Fruit fly (Drosophila melanogaster): ENCODE results near the gene Usp8.

Gene Usp8

DNA sequence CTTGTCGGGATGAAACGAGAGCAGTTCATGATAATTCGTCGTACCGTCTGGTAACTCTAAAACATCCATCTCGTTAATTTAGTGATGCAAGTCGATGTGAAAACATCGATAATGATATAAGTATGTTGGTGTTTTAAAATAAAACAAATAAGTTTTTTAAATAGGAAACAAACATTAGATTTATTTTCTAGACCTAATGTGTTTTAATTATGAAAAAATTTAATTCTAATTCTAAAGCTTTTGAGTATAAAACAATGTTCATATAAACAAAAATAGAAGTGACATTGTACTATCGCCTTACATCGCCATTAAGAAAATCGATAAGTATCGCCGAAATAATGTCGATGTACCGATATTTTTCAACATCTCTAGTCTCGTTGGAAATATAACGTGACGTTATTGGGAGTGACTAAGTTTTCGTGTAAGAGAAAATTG is 23.0 kb upstream of the Usp8 start, which contains the start of gene Rab11:
TSS of gene Rab11 (plus strand) at position 363 of the 435 bp plus-strand sequence.
- TF ChIP-seq CTCF (optimal IDR thresholded peaks at IDR 0.05): no peak
- no peak for TF ChIP-seq CG8478 (optimal IDR thresholded peaks at IDR 0.05)

DNA sequence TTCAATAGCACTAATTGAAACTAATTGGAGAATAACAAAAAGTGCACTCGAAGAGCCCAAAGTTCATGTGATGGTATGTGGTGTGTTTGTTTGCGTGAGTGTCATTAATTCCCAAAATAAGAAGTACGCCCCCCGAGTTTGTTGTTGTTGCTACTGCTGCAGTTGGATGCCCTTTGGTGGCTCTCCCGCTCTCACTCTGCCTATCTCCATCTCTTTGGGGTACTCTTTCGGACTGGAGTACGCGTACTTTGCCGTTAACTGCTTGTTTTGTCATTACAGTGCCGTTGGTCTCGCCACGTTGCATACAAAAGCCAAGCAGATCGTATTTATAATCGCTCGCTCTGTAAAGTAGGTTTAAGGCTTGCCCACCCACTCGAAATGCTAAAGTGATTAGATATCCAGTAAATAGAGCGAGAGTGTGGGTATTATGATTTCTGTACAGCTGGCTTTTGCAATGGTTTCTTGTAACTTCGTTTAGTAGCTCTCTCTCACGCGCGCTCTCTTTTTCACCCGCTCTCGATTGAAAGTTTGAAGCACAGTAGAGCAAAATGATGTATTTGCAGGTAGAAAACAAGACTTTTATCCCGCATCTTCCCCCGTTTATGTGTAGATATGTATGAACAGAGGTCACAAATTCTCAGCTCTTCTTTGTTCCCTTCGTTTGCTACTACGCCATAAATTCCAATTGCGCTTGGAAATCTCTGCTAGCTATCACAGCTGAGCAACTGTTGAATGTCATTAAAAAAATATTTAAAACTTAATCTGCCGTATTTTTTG is 21.9 kb upstream of the Usp8 start:
- no peak for TF ChIP-seq CTCF (optimal IDR thresholded peaks at IDR 0.05)
- TF ChIP-seq CG8478 (optimal IDR thresholded peaks at IDR 0.05): no peak

DNA sequence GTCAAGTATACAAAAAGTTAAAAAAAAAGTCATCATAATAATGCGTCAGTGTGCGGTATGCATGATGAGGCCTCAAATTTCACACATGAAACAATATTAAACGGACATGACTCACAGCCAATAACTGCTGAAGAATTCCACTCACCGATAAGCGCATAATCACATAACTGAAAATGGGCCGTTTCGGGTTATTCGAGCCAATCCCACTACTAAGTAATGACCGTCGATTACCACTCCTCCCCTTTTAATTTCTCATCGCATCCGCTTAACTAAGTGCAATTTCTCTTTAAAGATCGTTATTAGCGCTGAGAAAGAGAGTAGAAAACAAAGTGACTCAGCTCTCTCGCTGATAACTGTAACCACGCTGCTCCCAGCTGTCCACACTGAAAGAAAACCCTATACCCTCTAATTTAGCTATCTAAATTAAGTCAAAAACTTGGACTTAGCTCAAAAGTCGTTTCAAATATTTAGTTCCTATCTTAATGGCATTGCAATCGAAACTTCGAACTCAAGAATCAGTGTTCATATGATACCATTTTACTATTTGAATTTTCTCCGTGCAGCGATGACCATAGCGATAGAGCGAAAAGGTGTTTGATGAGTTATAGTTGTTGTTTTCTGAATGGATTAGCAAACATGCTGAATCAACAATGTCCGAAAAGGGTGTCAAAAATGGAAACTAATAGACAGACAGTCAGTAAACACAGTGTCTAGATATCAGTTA is 21.2 kb upstream of the Usp8 start:
- TF ChIP-seq CG8478 (optimal IDR thresholded peaks at IDR 0.05) (no peak), CTCF (optimal IDR thresholded peaks at IDR 0.05) (no peak)

DNA sequence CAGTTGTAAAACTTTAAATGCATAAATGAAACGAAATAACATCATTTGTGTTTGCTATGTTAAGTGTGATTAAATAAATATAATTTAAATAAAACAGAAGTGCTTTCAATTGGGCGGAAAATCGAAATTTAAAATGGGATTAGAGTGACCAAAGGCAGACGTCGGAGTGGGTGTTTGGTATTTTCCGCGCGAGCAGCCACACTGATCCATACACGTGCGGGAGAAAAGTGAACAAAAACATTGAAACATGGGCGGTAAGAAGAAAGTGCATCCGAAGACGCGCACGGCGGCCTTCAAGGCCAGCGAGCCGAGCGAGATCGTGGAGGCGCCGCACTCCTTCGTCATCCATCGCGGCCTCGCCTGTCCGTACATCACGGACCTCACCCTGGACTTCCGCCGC is 18.0 kb upstream of the Usp8 start, which contains the start of gene ppan:
TSS of gene ppan (plus strand) at position 198 of the 400 bp plus-strand sequence.
- TF ChIP-seq CG8478 (optimal IDR thresholded peaks at IDR 0.05): no peak
- TF ChIP-seq CTCF (optimal IDR thresholded peaks at IDR 0.05): no peak

DNA sequence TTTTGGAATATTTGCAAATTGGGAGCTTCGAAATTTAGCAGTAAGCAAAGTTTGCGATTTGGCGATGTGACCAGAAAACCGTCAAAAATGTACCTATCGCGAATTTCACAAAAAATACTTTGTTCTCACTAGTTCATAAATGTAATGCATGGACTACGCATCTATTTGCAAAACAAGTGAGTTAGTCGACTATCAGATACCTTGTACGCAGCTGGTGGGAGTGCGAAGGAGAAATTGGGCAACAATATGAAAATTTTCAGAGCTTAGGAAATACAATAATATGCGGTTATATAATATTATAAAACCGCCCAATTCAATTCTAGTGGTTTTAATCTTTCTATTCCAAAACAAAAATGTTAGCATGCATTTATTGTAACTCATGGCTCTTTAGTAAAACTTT is 15.3 kb upstream of the Usp8 start, which contains the start of gene Bdbt:
TSS of gene Bdbt (minus strand) at position 73 of the 400 bp plus-strand sequence.
- TF ChIP-seq CG8478 (optimal IDR thresholded peaks at IDR 0.05): no peak
- TF ChIP-seq CTCF (optimal IDR thresholded peaks at IDR 0.05): no peak

DNA sequence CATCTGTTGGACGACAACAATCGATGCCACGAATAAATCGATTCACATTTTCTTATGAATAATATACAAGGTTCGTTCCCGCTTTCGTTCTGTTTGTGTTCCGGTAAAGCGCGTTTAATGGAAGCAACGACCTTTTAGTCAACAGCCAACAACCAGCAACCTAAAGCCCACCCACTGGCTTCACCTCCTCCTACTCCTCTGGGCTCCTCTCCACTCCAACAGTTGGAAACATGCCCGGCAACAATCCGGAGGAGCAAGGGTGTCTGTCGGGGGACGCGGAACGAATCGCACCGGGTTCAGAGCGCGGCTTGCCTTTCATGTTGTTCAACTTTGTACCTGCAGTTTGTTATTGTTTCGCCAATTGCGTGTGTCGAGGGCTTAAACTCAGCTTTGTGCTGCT is 9.8 kb upstream of the Usp8 start:
- TF ChIP-seq CG8478 (optimal IDR thresholded peaks at IDR 0.05): no peak
- no peak for TF ChIP-seq CTCF (optimal IDR thresholded peaks at IDR 0.05)

DNA sequence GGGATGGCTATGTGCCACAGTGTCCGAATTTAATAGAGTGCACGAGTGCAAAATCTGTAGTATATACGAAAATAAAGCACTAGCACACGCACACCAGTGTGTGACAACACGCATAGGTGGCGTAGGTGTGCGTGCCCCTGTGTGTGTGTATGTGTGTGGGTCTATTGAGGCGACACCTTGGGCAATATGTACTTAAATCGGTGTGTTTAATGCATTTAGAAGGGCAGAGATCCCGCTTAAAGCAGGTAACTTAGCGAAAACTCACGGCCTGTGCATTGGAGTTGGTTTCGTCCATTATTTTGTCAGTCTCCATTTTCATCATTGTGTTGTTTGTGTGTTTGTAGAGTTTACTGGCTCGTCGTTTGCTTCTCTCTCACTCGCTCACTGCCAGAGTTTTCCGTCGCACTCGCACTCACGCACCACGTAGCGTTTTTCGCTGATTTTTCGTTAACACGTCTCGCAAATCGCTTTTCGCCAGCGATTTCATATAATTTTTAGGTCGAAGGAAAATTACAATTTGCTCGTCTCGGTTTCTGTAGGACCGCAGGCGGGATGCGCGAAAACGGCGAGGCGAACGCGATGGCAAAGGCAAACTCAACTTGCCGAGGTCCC is 7.3 kb upstream of the Usp8 start:
- TF ChIP-seq CG8478 (optimal IDR thresholded peaks at IDR 0.05) (no peak), CTCF (optimal IDR thresholded peaks at IDR 0.05) (peak in 1 of 2 experiments; percentile 37)

DNA sequence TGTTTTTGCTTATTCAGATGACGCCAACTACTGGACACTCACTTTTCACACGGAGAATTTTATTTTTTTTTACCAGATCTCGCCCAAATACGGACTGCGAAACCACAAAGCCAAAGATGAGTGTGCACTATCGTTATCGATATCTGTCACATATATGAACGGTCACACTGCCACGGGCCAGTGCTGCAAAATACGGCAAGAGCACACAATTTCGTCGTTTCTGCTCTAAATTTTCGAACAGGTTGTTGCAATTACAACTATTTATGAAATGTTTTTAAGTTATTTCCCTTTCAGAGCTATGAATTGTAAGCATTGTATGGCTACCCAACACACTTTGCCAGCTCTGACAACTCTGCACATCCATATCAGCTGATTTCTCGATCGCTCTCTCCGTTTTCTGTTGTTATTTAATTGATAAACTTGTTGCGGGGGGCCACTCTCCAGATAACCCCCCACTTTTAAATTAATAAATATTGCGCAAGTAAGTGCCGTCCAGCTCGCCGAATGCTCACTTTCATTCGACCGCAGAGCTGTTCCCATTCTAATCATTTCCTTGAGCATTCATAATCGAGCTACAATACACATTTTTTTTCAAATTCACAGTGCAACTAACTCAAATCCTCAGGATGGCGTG is 6.6 kb upstream of the Usp8 start, which contains the start of the genes slmb and CG5793:
TSS of gene slmb (minus strand) at position 134 of the 634 bp plus-strand sequence.
TSS of gene CG5793 (plus strand) at position 222 of the 634 bp plus-strand sequence.
- TF ChIP-seq CG8478 (optimal IDR thresholded peaks at IDR 0.05) (no peak), CTCF (optimal IDR thresholded peaks at IDR 0.05) (peak in 1 of 2 experiments; percentile 7)

DNA sequence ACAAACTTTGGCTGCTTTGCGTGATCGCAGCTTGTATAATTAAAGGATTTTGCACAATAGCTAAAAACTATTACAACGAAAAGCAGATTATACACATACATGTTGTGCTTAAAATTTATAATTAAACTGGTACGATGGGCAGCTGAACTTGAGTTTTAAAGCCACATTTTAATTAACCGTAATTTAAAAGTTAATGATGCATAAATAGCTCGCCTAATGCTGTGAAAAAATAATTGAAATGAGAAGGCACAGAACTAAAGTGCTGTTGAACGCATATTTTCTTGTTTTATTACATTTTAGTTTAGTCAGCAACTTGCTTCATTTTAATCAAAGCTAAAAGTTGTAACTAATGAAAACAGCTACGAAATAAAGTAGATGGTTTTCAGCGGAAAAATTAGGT is 4.4 kb upstream of the Usp8 start, which contains the start of gene Obp93a:
TSS of gene Obp93a (minus strand) at position 101 of the 400 bp plus-strand sequence.
- TF ChIP-seq CG8478 (optimal IDR thresholded peaks at IDR 0.05): no peak
- no peak for TF ChIP-seq CTCF (optimal IDR thresholded peaks at IDR 0.05)

DNA sequence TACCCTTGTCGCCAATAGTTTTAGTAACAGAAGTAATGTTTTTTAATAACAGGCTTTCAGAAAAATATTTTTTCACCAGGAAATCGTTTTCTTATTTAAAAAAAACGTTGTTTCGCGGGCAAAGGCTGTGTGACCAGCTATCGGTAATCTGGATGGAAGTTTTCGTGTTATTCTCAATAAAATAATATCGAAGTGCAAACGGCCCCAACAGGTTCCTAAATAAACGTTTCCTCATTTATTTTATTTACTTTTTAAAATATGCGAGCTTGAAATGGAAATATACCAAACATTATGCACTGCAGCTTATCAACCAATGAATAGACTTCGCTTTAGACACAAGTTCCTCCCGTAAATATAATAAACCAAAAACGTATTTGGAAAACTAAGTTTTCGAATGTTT is 4.0 kb upstream of the Usp8 start, which contains the start of gene Ice2:
TSS of gene Ice2 (plus strand) at position 167 of the 400 bp plus-strand sequence.
- TF ChIP-seq CG8478 (optimal IDR thresholded peaks at IDR 0.05) (no peak), CTCF (optimal IDR thresholded peaks at IDR 0.05) (no peak)

DNA sequence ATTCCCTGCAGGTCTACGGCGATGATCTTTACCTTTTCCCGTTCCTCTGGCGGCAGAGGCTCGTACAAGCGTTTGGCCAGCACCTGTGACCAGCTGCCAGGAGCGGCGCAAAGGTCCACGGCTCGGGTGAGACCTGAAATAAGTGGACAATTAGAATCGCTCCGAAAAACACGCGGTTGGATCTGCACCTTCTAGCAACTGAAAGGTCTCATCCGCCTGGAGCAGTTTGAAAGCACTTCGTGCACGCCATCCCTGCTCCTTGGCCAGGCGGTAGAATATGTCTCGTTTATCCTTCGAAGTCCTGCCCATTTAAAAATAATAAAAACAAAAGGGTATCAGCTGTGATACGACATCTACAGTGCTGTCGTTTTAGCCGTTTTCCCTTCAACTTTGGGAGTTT is 545 bp upstream of the Usp8 start, which contains the start of gene Trm7-34:
TSS of gene Trm7-34 (minus strand) at position 365 of the 400 bp plus-strand sequence.
- TF ChIP-seq CTCF (optimal IDR thresholded peaks at IDR 0.05): no peak
- no peak for TF ChIP-seq CG8478 (optimal IDR thresholded peaks at IDR 0.05)

DNA sequence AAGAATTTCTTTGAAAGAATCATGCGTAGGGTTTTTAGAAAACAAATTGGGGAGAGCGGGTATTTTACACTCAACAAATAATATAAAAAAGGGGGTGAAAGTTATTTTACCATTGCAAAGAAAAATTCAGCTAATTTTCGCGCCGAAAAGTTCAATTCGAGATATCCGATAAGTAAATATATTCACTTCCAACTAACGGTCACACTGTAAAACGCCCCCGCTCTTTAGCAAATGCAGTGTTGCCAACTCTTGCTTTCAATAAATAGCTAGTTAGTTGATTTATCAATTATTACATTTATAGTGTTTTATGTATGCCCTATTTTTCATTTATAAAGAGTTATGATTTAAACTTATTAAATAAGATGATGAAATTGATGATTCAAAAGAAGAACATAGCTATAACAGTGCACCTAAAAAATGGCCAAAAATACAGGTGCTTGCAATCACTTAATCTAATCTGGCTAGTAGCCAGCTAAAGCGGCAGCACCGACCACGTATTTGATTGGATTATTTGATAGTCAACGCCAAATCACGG is 4.2 kb downstream of the Usp8 start, which contains the start of gene meigo:
TSS of gene meigo (plus strand) at position 51 of the 535 bp plus-strand sequence.
- TF ChIP-seq CTCF (optimal IDR thresholded peaks at IDR 0.05) (no peak), CG8478 (optimal IDR thresholded peaks at IDR 0.05) (no peak)

DNA sequence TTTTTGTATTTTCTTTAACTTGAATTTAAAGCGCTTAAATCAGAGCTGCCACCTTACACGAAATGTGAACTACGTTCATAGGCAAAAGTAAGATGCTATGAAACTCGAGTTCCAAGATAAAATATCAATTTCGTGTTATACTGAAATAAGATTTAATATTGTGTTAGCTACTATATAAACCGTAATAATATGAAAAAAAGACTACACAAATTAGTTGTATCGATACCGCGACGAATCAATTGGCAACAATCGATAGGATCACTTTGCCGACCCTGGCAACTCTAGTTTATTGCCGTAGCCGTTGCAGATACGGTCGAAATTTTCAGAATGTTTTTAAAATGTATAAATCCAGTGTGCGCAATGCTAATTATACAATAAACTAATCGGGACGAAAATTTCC is 6.4 kb downstream of the Usp8 start, which contains the start of gene SNF4Agamma:
TSS of gene SNF4Agamma (plus strand) at position 282 of the 400 bp plus-strand sequence.
- TF ChIP-seq CTCF (optimal IDR thresholded peaks at IDR 0.05): no peak
- TF ChIP-seq CG8478 (optimal IDR thresholded peaks at IDR 0.05): no peak

DNA sequence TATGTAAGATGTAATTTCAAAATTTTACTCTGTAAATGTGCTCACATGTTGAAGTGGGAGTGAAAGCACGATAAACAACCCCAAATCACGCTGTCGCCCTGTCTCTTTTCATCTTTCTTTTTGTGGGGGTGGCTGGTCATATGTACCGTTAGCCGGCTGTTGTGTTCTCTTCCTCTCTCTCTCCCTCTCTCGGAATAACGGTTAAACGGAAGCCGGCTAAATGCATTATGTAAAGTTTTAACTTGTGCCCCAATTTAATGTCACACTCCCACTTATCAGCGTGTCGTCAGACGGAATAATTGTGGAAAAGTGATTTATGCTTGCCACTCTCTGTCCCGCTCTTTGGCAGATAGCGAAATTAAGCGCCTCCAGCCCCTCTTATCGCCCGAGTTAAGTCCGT is 7.3 kb downstream of the Usp8 start:
- TF ChIP-seq CG8478 (optimal IDR thresholded peaks at IDR 0.05): no peak
- TF ChIP-seq CTCF (optimal IDR thresholded peaks at IDR 0.05): no peak

All from S2 (cell line).